Worm (Caenorhabditis elegans): Measurements from ENCODE around the gene unc-64.

The unc-64 gene

ce11 chrIII:13258752-13259151 is 18.3 kb upstream of the unc-64 start:
- TF ChIP-seq hpl-2 (GFP tag; optimal IDR thresholded peaks at IDR 0.05) (no peak), C34B4.2 (tag; optimal IDR thresholded peaks at IDR 0.05) (no peak), C04F5.9 (tag; optimal IDR thresholded peaks at IDR 0.05) (no peak), mdl-1 (tag; optimal IDR thresholded peaks at IDR 0.05) (no peak), mab-9 (GFP tag; IDR thresholded peaks at IDR 0.05) (no peak), dsc-1 (tag; optimal IDR thresholded peaks at IDR 0.05) (no peak), mep-1 (tag; optimal IDR thresholded peaks at IDR 0.05) (peak; percentile 35), pag-3 (tag; optimal IDR thresholded peaks at IDR 0.05; ENCODE audit: borderline replicate concordance, insufficient read depth) (no peak), pqm-1 (tag; optimal IDR thresholded peaks at IDR 0.05) (no peak), unc-62 (GFP tag; optimal IDR thresholded peaks at IDR 0.05) (no peak), elt-2 (tag; optimal IDR thresholded peaks at IDR 0.05) (no peak), nhr-28 (tag; optimal IDR thresholded peaks at IDR 0.05) (no peak), blmp-1 (tag; optimal IDR thresholded peaks at IDR 0.05) (peak; percentile 14), ceh-82 (tag; optimal IDR thresholded peaks at IDR 0.05) (no peak), nhr-12 (tag; optimal IDR thresholded peaks at IDR 0.05) (no peak), nhr-20 (tag; optimal IDR thresholded peaks at IDR 0.05) (peak; percentile 20), zag-1 (tag; optimal IDR thresholded peaks at IDR 0.05) (no peak), hlh-17 (GFP tag; optimal IDR thresholded peaks at IDR 0.05; ENCODE audit: borderline replicate concordance) (no peak), F16B12.6 (tag; optimal IDR thresholded peaks at IDR 0.05) (no peak), ets-5 (GFP tag; IDR thresholded peaks at IDR 0.05) (no peak), isw-1 (GFP tag; IDR thresholded peaks at IDR 0.05) (no peak), sox-4 (tag; optimal IDR thresholded peaks at IDR 0.05) (no peak), lin-15B (tag; optimal IDR thresholded peaks at IDR 0.05) (no peak), xbp-1 (tag; optimal IDR thresholded peaks at IDR 0.05) (no peak), zip-4 (GFP tag; optimal IDR thresholded peaks at IDR 0.05) (no peak), irx-1 (tag; optimal IDR thresholded peaks at IDR 0.05) (no peak), nhr-71 (tag; optimal IDR thresholded peaks at IDR 0.05) (peak; percentile 37), dpl-1 (GFP tag; optimal IDR thresholded peaks at IDR 0.05) (peak in 2 of 3 experiments; percentile 19 to 24), nhr-19 (GFP tag; conservative IDR thresholded peaks at IDR 0.05) (no peak; the same call in 1 of the 2 replicates), lsy-2 (tag; optimal IDR thresholded peaks at IDR 0.05) (peak in 1 of 2 experiments; percentile 16), elt-3 (tag; optimal IDR thresholded peaks at IDR 0.05) (peak in 1 of 6 experiments; percentile 24), rnt-1 (tag; optimal IDR thresholded peaks at IDR 0.05) (peak; percentile 61), lin-35 (GFP tag; optimal IDR thresholded peaks at IDR 0.05) (peak; percentile 6 to 16), swsn-7 (tag; optimal IDR thresholded peaks at IDR 0.05) (no peak), tbx-2 (tag; optimal IDR thresholded peaks at IDR 0.05) (no peak), C16A3.4 (tag; optimal IDR thresholded peaks at IDR 0.05) (no peak), fkh-10 (GFP tag; optimal IDR thresholded peaks at IDR 0.05) (no peak), nhr-47 (tag; optimal IDR thresholded peaks at IDR 0.05) (no peak), nhr-77 (tag; optimal IDR thresholded peaks at IDR 0.05) (no peak), sptf-1 (tag; optimal IDR thresholded peaks at IDR 0.05) (no peak), unc-130 (tag; optimal IDR thresholded peaks at IDR 0.05) (peak; percentile 13), efl-1 (optimal IDR thresholded peaks at IDR 0.05) (peak; percentile 39 to 57), efl-1 (GFP tag; optimal IDR thresholded peaks at IDR 0.05 in 1 of 2) (peak; percentile 41 to 91), aha-1 (tag; optimal IDR thresholded peaks at IDR 0.05) (no peak), snu-23 (GFP tag; optimal IDR thresholded peaks at IDR 0.05) (peak; percentile 46), alr-1 (tag; optimal IDR thresholded peaks at IDR 0.05; ENCODE audit: borderline replicate concordance) (no peak), lir-3 (tag; optimal IDR thresholded peaks at IDR 0.05; ENCODE audit: poor library complexity) (no peak), ztf-4 (tag; optimal IDR thresholded peaks at IDR 0.05) (no peak), ceh-63 (GFP tag; optimal IDR thresholded peaks at IDR 0.05) (no peak), ceh-90 (tag; optimal IDR thresholded peaks at IDR 0.05) (no peak), lin-14 (GFP tag; optimal IDR thresholded peaks at IDR 0.05) (peak; percentile 82)
